Worm (Caenorhabditis elegans): ENCODE results near the gene copb-2.
A peak's percentile ranks its signal among the peaks of the same experiment; 100 is the strongest.

DNA sequence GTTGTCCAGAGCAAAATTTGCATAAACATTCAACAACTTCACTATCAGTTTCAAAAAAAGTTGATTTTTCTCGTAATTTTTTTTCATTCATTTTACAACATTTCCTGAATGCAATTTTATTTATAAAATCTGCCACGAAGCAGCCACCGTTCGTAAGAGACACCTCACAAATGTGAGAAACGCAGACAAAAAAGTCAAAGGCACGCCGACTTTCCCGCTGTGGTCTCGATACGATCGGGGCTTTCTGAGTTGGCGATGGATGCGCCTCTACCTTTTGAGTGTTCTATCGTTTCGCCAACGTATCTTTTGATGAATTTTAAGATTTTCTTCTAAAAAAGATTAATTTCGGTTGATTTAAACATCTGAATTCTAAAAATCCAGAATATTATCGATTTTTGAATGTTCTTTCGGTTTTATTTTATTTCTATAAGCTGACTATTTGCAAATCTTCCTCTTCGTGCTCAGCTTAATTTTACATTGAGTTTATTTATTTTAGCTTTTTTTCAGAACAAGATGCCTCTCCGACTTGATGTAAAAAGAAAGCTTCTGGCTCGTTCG is at the start of gene copb-2:
- TF ChIP-seq elt-2 (tag; optimal IDR thresholded peaks at IDR 0.05) (peak; percentile 43), elt-3 (tag; optimal IDR thresholded peaks at IDR 0.05) (no peak), ama-1 (optimal IDR thresholded peaks at IDR 0.05) (no peak), zag-1 (tag; optimal IDR thresholded peaks at IDR 0.05) (no peak), ztf-11 (tag; optimal IDR thresholded peaks at IDR 0.05) (no peak), egl-27 (tag; optimal IDR thresholded peaks at IDR 0.05) (no peak), lsy-12 (tag; optimal IDR thresholded peaks at IDR 0.05) (no peak), lin-15B (tag; optimal IDR thresholded peaks at IDR 0.05) (peak; percentile 74), snpc-4 (tag; optimal IDR thresholded peaks at IDR 0.05) (peak; percentile 85), fos-1 (tag; optimal IDR thresholded peaks at IDR 0.05) (no peak), unc-62 (GFP tag; optimal IDR thresholded peaks at IDR 0.05) (no peak), daf-12 (tag; optimal IDR thresholded peaks at IDR 0.05) (no peak)
